Worm (Caenorhabditis elegans) whole organism, midembryonic: ENCODE data around the gene gur-3.

Source experiments
- tab-1 ChIP-seq: fragments of 200-800 bp; sonication (Bioruptor generic); IDR thresholded peaks from 2 replicates; pipeline ENCODE4 v1.3.6; 2022; ENCODE audit warnings: missing genetic modification characterization, missing compliant biosample characterization
- ztf-29 ChIP-seq: fragments of 200-800 bp; sonication (Bioruptor generic); IDR thresholded peaks from 2 replicates; pipeline ENCODE4 v1.3.6; 2022; ENCODE audit warnings: missing genetic modification reagents, missing genetic modification characterization, missing compliant biosample characterization

- TF ChIP-seq tab-1 (GFP tag; lab: Robert Waterston, UW) (no peak), ztf-29 (GFP tag; lab: Robert Waterston, UW) (no peak)
These were observed 6.3 kb upstream of the gur-3 start, which contains the start of gene acr-8 for ce11 chrX:10412425-10412824.
